Worm (Caenorhabditis elegans): Measurements from ENCODE around the gene cdc-48.2.

- TF ChIP-seq hmbx-1 (tag; optimal IDR thresholded peaks at IDR 0.05) (no peak), scrt-1 (GFP tag; IDR thresholded peaks at IDR 0.05) (no peak)
Observed at ce11 chrII:8127794-8128193, 10.5 kb upstream of the cdc-48.2 start.

Measured in whole organism, early embryonic.